Worm (Caenorhabditis elegans): ENCODE data around the gene Y49A10A.2.

Y49A10A.2 gene

ce11 chrX:10406850-10407249, 34.4 kb upstream of the Y49A10A.2 start, which contains the start of gene ZC504.1:
ZC504.1 (plus strand) TSS chrX:10407150.
- TF ChIP-seq ceh-43 (GFP tag; optimal IDR thresholded peaks at IDR 0.05) (no peak), blmp-1 (tag; optimal IDR thresholded peaks at IDR 0.05) (no peak), flh-1 (GFP tag; optimal IDR thresholded peaks at IDR 0.05) (no peak), ceh-83 (GFP tag; optimal IDR thresholded peaks at IDR 0.05) (no peak), lsy-2 (tag; optimal IDR thresholded peaks at IDR 0.05) (no peak), tbx-8 (GFP tag; optimal IDR thresholded peaks at IDR 0.05) (no peak), elt-1 (tag; optimal IDR thresholded peaks at IDR 0.05; ENCODE audit: borderline replicate concordance, insufficient read depth) (no peak), lin-13 (tag; optimal IDR thresholded peaks at IDR 0.05) (no peak), ham-2 (GFP tag; optimal IDR thresholded peaks at IDR 0.05) (no peak), sptf-1 (tag; optimal IDR thresholded peaks at IDR 0.05) (no peak), unc-39 (tag; optimal IDR thresholded peaks at IDR 0.05) (no peak), bed-3 (GFP tag; optimal IDR thresholded peaks at IDR 0.05) (no peak), elt-3 (tag; optimal IDR thresholded peaks at IDR 0.05) (no peak), ceh-39 (tag; optimal IDR thresholded peaks at IDR 0.05) (no peak), M03D4.4 (tag; optimal IDR thresholded peaks at IDR 0.05) (no peak)

DNA sequence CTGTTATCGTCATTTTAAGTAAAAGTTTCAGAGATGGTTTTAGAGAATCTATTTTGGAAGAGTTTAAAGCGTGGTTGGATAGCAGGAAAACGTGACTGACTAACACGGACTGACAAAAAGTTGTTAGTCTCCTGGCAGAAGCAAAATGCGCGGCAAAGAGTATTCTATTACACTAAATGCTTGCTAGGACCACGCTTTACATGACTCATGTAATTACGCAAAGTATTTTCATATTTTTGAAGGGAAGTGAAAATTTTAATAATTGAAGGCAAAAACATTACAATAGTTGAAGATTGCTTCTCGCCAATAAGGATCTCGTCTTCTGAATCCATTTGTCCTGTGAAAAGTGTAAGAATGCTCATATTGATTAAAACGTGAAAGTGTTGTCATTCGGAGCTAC, 33.7 kb upstream of the Y49A10A.2 start, which contains the start of gene gur-3:
TSS of gene gur-3 (minus strand) at position 101 of the 400 bp plus-strand sequence.
- TF ChIP-seq snpc-4 (tag; optimal IDR thresholded peaks at IDR 0.05) (no peak), mep-1 (tag; optimal IDR thresholded peaks at IDR 0.05) (no peak), ztf-11 (tag; optimal IDR thresholded peaks at IDR 0.05) (no peak), lsy-2 (tag; optimal IDR thresholded peaks at IDR 0.05) (no peak)

DNA sequence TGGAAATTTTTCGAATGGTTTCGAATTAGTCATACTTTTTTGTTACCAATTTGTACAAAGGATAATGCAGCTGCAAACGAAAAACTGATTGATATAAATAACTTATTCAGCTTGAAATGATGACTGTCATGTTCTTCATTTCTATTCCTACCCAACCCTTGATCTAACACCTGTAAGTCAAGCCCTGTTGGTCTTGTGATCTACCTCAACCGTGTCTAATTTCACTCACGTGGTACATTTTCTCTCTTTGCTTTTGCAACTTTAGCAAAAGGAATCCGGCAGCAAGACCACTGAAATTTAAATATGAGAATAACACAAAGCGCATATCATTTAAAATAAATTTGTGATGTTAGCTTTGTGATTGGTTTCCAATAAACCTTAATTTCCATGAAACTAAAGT, 31.6 kb upstream of the Y49A10A.2 start:
- TF ChIP-seq nhr-28 (tag; optimal IDR thresholded peaks at IDR 0.05) (no peak), zip-8 (tag; optimal IDR thresholded peaks at IDR 0.05) (no peak), ham-2 (GFP tag; optimal IDR thresholded peaks at IDR 0.05) (no peak), unc-62 (GFP tag; optimal IDR thresholded peaks at IDR 0.05) (no peak), pha-4 (tag; optimal IDR thresholded peaks at IDR 0.05) (no peak), unc-39 (tag; optimal IDR thresholded peaks at IDR 0.05) (no peak), bed-3 (GFP tag; optimal IDR thresholded peaks at IDR 0.05) (no peak), elt-1 (tag; optimal IDR thresholded peaks at IDR 0.05; ENCODE audit: borderline replicate concordance, insufficient read depth) (no peak), lsy-2 (tag; optimal IDR thresholded peaks at IDR 0.05) (no peak), tbx-8 (GFP tag; optimal IDR thresholded peaks at IDR 0.05) (no peak), mls-2 (tag; optimal IDR thresholded peaks at IDR 0.05) (no peak), mep-1 (tag; optimal IDR thresholded peaks at IDR 0.05) (no peak), ces-1 (GFP tag; optimal IDR thresholded peaks at IDR 0.05) (no peak), flh-1 (GFP tag; optimal IDR thresholded peaks at IDR 0.05) (no peak), nhr-12 (tag; optimal IDR thresholded peaks at IDR 0.05) (no peak), mab-5 (tag; optimal IDR thresholded peaks at IDR 0.05) (no peak), sem-2 (GFP tag; optimal IDR thresholded peaks at IDR 0.05) (no peak), snpc-4 (tag; optimal IDR thresholded peaks at IDR 0.05) (no peak)

- TF ChIP-seq blmp-1 (tag; optimal IDR thresholded peaks at IDR 0.05) (no peak), hlh-1 (tag; optimal IDR thresholded peaks at IDR 0.05) (no peak), nhr-237 (tag; optimal IDR thresholded peaks at IDR 0.05) (no peak), ces-1 (GFP tag; optimal IDR thresholded peaks at IDR 0.05) (peak; percentile 16)
Observed at ce11 chrX:10401118-10401517, 28.7 kb upstream of the Y49A10A.2 start.

DNA sequence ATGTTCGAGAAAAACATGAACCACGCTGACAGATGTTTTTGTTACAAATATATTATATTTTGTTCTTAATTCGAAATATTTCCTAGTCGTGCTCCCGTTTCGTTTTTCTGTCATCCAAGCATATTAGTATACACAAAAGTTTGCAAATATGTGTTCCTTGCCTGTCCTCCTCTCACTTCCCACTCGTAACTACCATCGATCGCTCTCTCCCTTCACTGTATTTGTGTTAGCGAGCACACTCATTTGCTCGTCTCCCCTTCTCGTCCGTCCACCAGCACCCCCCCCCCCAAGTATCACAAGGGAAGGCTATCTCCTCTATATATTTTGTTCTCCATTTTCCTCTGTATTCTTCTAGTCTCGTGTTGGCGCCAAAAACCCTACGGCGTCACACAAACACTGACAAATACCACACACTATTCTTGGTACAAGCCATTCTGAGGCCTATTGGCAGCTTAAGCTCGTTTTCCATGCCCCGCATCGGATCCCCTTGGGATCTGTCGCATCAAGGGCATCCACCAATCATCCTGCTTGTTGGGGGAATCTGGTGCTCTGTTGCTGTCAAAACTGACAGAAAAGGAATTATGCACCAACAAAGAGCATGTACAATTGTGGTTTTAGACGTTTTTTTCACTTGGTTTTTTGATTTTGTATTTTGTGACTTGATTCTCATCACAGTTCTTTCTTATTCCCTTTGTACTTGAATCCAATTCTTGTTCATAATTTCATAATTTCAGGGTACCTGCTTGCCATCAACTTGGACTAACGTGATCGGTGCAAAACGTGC, 24.2 kb upstream of the Y49A10A.2 start, which contains the start of gene pkn-1:
TSS of gene pkn-1 (plus strand) at position 734 of the 784 bp plus-strand sequence.
- TF ChIP-seq ceh-83 (GFP tag; optimal IDR thresholded peaks at IDR 0.05) (peak; percentile 50), lin-32 (GFP tag; optimal IDR thresholded peaks at IDR 0.05) (no peak), zip-8 (tag; optimal IDR thresholded peaks at IDR 0.05) (no peak), nhr-28 (tag; optimal IDR thresholded peaks at IDR 0.05) (no peak), unc-39 (tag; optimal IDR thresholded peaks at IDR 0.05) (no peak), ces-1 (GFP tag; optimal IDR thresholded peaks at IDR 0.05) (no peak), sem-2 (GFP tag; optimal IDR thresholded peaks at IDR 0.05) (no peak), nhr-12 (tag; optimal IDR thresholded peaks at IDR 0.05) (no peak), blmp-1 (tag; optimal IDR thresholded peaks at IDR 0.05) (no peak), drap-1 (GFP tag; optimal IDR thresholded peaks at IDR 0.05) (peak; percentile 13), cnd-1 (tag; optimal IDR thresholded peaks at IDR 0.05) (peak; percentile 39), ceh-39 (tag; optimal IDR thresholded peaks at IDR 0.05) (no peak), hlh-1 (tag; optimal IDR thresholded peaks at IDR 0.05) (no peak)

Data from whole organism, mixed stage, embryonic.